Fruit fly (Drosophila melanogaster): ENCODE results near the gene CG4119.

The CG4119 gene

DNA sequence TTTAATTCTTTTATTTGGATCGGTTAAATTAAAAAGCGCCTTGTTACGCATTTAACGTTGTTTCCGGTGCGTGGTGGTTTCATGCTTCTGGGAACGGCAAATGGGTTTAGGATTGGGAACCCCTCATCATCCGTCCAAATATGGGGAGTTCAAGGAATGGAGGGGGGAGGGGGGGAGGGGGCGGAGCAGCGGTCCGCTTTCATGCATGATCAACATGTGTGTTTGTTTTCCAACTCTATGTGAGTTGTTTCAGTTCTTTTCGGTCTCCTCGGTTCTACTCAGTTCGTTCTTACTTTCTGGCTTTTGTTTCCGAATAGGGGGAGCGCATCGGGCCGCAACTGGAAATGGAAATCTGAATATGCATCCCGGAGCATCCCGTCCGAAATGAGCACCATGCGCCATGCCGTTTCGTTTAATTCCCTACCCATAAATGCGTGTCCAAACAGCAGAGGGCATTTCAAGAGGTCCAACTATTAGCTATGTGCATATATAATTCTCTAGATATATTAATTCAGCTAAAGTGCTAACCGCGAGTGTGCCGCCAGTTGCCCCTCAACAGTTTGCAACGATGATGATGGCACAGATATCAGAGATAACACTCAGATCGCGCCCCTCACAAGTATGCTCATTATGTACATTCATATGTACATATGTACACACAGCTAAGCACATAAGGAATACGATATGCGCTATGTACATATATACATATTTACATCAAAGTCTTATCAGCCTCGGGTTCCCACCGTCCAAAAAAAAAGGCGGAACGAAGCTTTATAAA, 11.7 kb downstream of the CG4119 start (continued):
- peak; percentile 83 for TF ChIP-seq CG31388 (GFP tag; optimal IDR thresholded peaks at IDR 0.05)
- TF ChIP-seq pho (GFP tag; optimal IDR thresholded peaks at IDR 0.05): peak; percentile 74
- TF ChIP-seq Neu2 (GFP tag; optimal IDR thresholded peaks at IDR 0.05; ENCODE audit: borderline replicate concordance): peak; percentile 46
- TF ChIP-seq CG3281 (GFP tag; optimal IDR thresholded peaks at IDR 0.05): peak; percentile 91
- TF ChIP-seq CG14667 (GFP tag; IDR thresholded peaks at IDR 0.05): peak; percentile 53; the same call in 1 of the 2 replicates
- TF ChIP-seq CG7271 (tag; optimal IDR thresholded peaks at IDR 0.05): peak; percentile 82
- TF ChIP-seq Chrac-16 (GFP tag; optimal IDR thresholded peaks at IDR 0.05): peak; percentile 43
- TF ChIP-seq ash1 (GFP tag; optimal IDR thresholded peaks at IDR 0.05): peak; percentile 91
- peak; percentile 60 for TF ChIP-seq HLH54F (GFP tag; optimal IDR thresholded peaks at IDR 0.05)
- TF ChIP-seq CG10147 (GFP tag; optimal IDR thresholded peaks at IDR 0.05): peak; percentile 82
- peak; percentile 91 for TF ChIP-seq Rfx (GFP tag; IDR thresholded peaks at IDR 0.05)
- TF ChIP-seq CG3407 (GFP tag; optimal IDR thresholded peaks at IDR 0.05): peak; percentile 97
- TF ChIP-seq Dfd (GFP tag; optimal IDR thresholded peaks at IDR 0.05): no peak
- TF ChIP-seq Max (GFP tag; optimal IDR thresholded peaks at IDR 0.05): peak; percentile 94
- no peak for TF ChIP-seq Doc3 (GFP tag; IDR thresholded peaks at IDR 0.05; ENCODE audit: partially characterized antibody)
- peak; percentile 71 for TF ChIP-seq shn (GFP tag; optimal IDR thresholded peaks at IDR 0.05)
- peak; percentile 70 for TF ChIP-seq CG10366 (GFP tag; IDR thresholded peaks at IDR 0.05)
- TF ChIP-seq eve (GFP tag; optimal IDR thresholded peaks at IDR 0.05): no peak
- peak; percentile 82 for TF ChIP-seq CG8944 (GFP tag; optimal IDR thresholded peaks at IDR 0.05)
- TF ChIP-seq gsb-n (tag; optimal IDR thresholded peaks at IDR 0.05): peak; percentile 93
- TF ChIP-seq so (GFP tag; IDR thresholded peaks at IDR 0.05): peak; percentile 92; the same call in 2 of the 3 replicates
- no peak for TF ChIP-seq ab (GFP tag; optimal IDR thresholded peaks at IDR 0.05)
- peak; percentile 97 for TF ChIP-seq fd102C (GFP tag; optimal IDR thresholded peaks at IDR 0.05)
- peak; percentile 96 for TF ChIP-seq CG4707 (GFP tag; optimal IDR thresholded peaks at IDR 0.05)
- TF ChIP-seq CG6254 (GFP tag; optimal IDR thresholded peaks at IDR 0.05): peak; percentile 89
- no peak for TF ChIP-seq hth (optimal IDR thresholded peaks at IDR 0.05)
- TF ChIP-seq luna (GFP tag; optimal IDR thresholded peaks at IDR 0.05): peak; percentile 32
- peak; percentile 98 for TF ChIP-seq CG4328 (GFP tag; optimal IDR thresholded peaks at IDR 0.05)
- TF ChIP-seq fu2 (GFP tag; optimal IDR thresholded peaks at IDR 0.05): peak; percentile 22
- TF ChIP-seq CG13287 (GFP tag; IDR thresholded peaks at IDR 0.05; ENCODE audit: partially characterized antibody): no peak
- peak; percentile 66; the same call in 1 of the 2 replicates for TF ChIP-seq GATAe (GFP tag; conservative IDR thresholded peaks at IDR 0.05)
- no peak for TF ChIP-seq Dref (GFP tag; IDR thresholded peaks at IDR 0.05)

DNA sequence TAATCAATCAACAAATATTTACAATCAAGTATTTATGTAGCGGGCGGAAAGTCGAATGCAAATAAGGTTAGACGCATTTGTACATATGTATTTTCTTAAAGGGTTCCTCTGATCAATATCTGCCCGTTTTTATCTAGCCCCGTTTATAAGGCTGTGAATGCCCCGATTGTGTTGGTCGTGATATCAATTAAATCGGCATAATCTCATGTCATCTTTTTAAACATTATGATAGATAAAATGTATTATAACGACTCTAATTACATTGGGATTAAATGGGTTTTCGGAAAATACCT, 12.3 kb downstream of the CG4119 start:
- TF ChIP-seq CG5245 (GFP tag; optimal IDR thresholded peaks at IDR 0.05) (no peak), pan (optimal IDR thresholded peaks at IDR 0.05) (no peak), pan (GFP tag; optimal IDR thresholded peaks at IDR 0.05 in 1 of 2, IDR thresholded peaks at IDR 0.05 in 1 of 2) (peak in 1 of 2 experiments; percentile 1), CG7556 (GFP tag; optimal IDR thresholded peaks at IDR 0.05) (peak; percentile 63), CG9817 (tag; optimal IDR thresholded peaks at IDR 0.05) (no peak), CG14050 (GFP tag; IDR thresholded peaks at IDR 0.05) (0 out of 3 replicates have a peak, but pooled peaks have one; percentile 5), CG9727 (GFP tag; optimal IDR thresholded peaks at IDR 0.05) (peak; percentile 42), HHEX (GFP tag; optimal IDR thresholded peaks at IDR 0.05) (peak; percentile 31), CG12104 (GFP tag; optimal IDR thresholded peaks at IDR 0.05) (peak; percentile 35), CG14710 (tag; optimal IDR thresholded peaks at IDR 0.05) (peak; percentile 31), CG16779 (GFP tag; IDR thresholded peaks at IDR 0.05) (no peak), Mrtf (GFP tag; IDR thresholded peaks at IDR 0.05) (0 out of 3 replicates have a peak, but pooled peaks have one; percentile 3), C15 (GFP tag; IDR thresholded peaks at IDR 0.05) (0 out of 3 replicates have a peak, but pooled peaks have one; percentile 3), CG14014 (GFP tag; IDR thresholded peaks at IDR 0.05) (peak; percentile 3; the same call in 1 of the 2 replicates), Xrp1 (GFP tag; IDR thresholded peaks at IDR 0.05) (no peak; the same call in 1 of the 2 replicates), CG10209 (GFP tag; optimal IDR thresholded peaks at IDR 0.05) (peak; percentile 22), croc (GFP tag; conservative IDR thresholded peaks at IDR 0.05) (0 out of 3 replicates have a peak, but pooled peaks have one; percentile 10), Fer1 (GFP tag; optimal IDR thresholded peaks at IDR 0.05) (peak; percentile 18), CG17361 (GFP tag; IDR thresholded peaks at IDR 0.05) (peak; percentile 33; the same call in 1 of the 3 replicates)

All from whole organism, embryonic.